Worm (Caenorhabditis elegans) whole organism, L2 larva: Measurements from ENCODE around the gene Y37D8A.4.

Experiments used
- blmp-1 ChIP-seq: sonication (generic microtip); optimal IDR thresholded peaks from 2 replicates; lab custom pipeline; 2017; ENCODE audit warnings: missing genetic modification characterization, mild to moderate bottlenecking, missing compliant biosample characterization, antibody characterized with exemption, moderate library complexity; ENCODE audit not compliant: insufficient read depth
- lsy-2 ChIP-seq, 2 experiments: fragments of 150-350 bp in 1 of 2; sonication (generic microtip) in 1 of 2; optimal IDR thresholded peaks; 2 replicates each; lab custom pipeline; 2014 to 2017; ENCODE audit warnings: missing biosample characterization in 2 of 2, missing genetic modification characterization in 2 of 2
- mdl-1 ChIP-seq, 2 experiments: fragments of 150-350 bp in 1 of 2; sonication (generic microtip) in 1 of 2; optimal IDR thresholded peaks; 2 replicates each; lab custom pipeline; 2017; ENCODE audit warnings: missing biosample characterization in 2 of 2, missing genetic modification characterization in 2 of 2
- nhr-10 ChIP-seq: sonication (generic microtip); optimal IDR thresholded peaks from 2 replicates; lab custom pipeline; 2017; ENCODE audit warnings: missing biosample characterization, missing genetic modification characterization
- nhr-11 ChIP-seq: fragments of 150-350 bp; optimal IDR thresholded peaks from 2 replicates; lab custom pipeline; 2014; ENCODE audit warnings: missing biosample characterization, missing genetic modification characterization
- skn-1 ChIP-seq: sonication (generic microtip); optimal IDR thresholded peaks from 2 replicates; lab custom pipeline; 2017; ENCODE audit warnings: missing biosample characterization, missing genetic modification characterization
- unc-62 ChIP-seq: fragments of 150-350 bp; optimal IDR thresholded peaks from 2 replicates; lab custom pipeline; 2014; ENCODE audit warnings: missing biosample characterization, missing genetic modification reagents, missing genetic modification characterization
- ztf-4 ChIP-seq: fragments of 150-350 bp; optimal IDR thresholded peaks from 2 replicates; lab custom pipeline; 2014; ENCODE audit warnings: missing biosample characterization, missing genetic modification characterization

ce11 chrIII:12870060-12870696 lies 31.4 kb upstream of the Y37D8A.4 start, which contains the start of gene Y37D8A.6:
- TF ChIP-seq unc-62 (no peak), nhr-10 (tag; lab: Kevin White, UChicago) (no peak), nhr-11 (tag; lab: Kevin White, UChicago) (no peak), ztf-4 (tag; lab: Kevin White, UChicago) (no peak), lsy-2 (tag; optimal IDR thresholded peaks at IDR 0.05; lab: Kevin White, UChicago) (peak in 1 of 2 experiments; percentile 9), blmp-1 (tag; lab: Kevin White, UChicago) (no peak), skn-1 (tag; lab: Kevin White, UChicago) (no peak), mdl-1 (tag; optimal IDR thresholded peaks at IDR 0.05; lab: Kevin White, UChicago) (no peak)
